Fruit fly (Drosophila melanogaster) S2 (cell line): Measurements from ENCODE around the gene CG7685.

ENCODE experiments used
- CG8478 ChIP-seq: fragments of >200 bp; optimal IDR thresholded peaks from 2 replicates; lab custom pipeline; 2018
- CTCF ChIP-seq, 2 experiments: fragments of >200 bp; optimal IDR thresholded peaks; 2 replicates each; lab custom pipeline; 2018

dm6 chr3R:18412279-18413214 is 7.8 kb downstream of the CG7685 start, which contains the start of gene CG31122:
- no peak for TF ChIP-seq CTCF (optimal IDR thresholded peaks at IDR 0.05; lab: Kevin White, UChicago)
- no peak for TF ChIP-seq CG8478 (lab: Kevin White, UChicago)
